Worm (Caenorhabditis elegans) whole organism, L4 larva: ENCODE results near the gene pfd-2.

Source experiments
- D1046.2 ChIP-seq: fragments of 200-800 bp; sonication (Bioruptor generic); IDR thresholded peaks from 2 replicates; pipeline ENCODE4 v1.3.6; 2022; ENCODE audit warnings: missing genetic modification characterization, missing compliant biosample characterization
- F44E2.7 ChIP-seq: fragments of 200-800 bp; sonication (Bioruptor generic); IDR thresholded peaks from 2 replicates; pipeline ENCODE4 v2.1.2; 2022; ENCODE audit warnings: missing genetic modification characterization, missing compliant biosample characterization
- T20F7.1 ChIP-seq: fragments of 200-800 bp; sonication (Bioruptor generic); optimal IDR thresholded peaks from 2 replicates; lab custom pipeline; 2018; ENCODE audit warnings: mild to moderate bottlenecking, missing genetic modification characterization, missing compliant biosample characterization
- Y75B8A.6 ChIP-seq: fragments of 200-800 bp; sonication (Bioruptor generic); IDR thresholded peaks from 2 replicates; pipeline ENCODE4 v1.3.6; 2022; ENCODE audit warnings: missing genetic modification reagents, missing genetic modification characterization, missing compliant biosample characterization
- aha-1 ChIP-seq: fragments of 150-350 bp; peaks from one replicate; lab custom pipeline; 2014; ENCODE audit warnings: missing biosample characterization, missing genetic modification characterization
- ama-1 ChIP-seq: fragments of 150-350 bp; optimal IDR thresholded peaks from 2 replicates; lab custom pipeline; 2014; ENCODE audit warnings: inconsistent platforms, mixed read lengths
- arid-1 ChIP-seq: fragments of 200-800 bp; sonication (Bioruptor generic); conservative IDR thresholded peaks from 2 replicates; pipeline ENCODE4 v1.3.6; 2022; ENCODE audit warnings: missing genetic modification reagents, missing genetic modification characterization, missing compliant biosample characterization
- ceh-44 ChIP-seq: fragments of 200-800 bp; sonication (Bioruptor generic); IDR thresholded peaks from 2 replicates; pipeline ENCODE4 v1.3.6; 2022; ENCODE audit warnings: missing genetic modification reagents, missing genetic modification characterization, missing compliant biosample characterization
- ces-1 ChIP-seq: fragments of 150-350 bp; sonication (generic microtip); optimal IDR thresholded peaks from 4 replicates; lab custom pipeline; 2014; ENCODE audit warnings: missing biosample characterization, missing genetic modification reagents, missing genetic modification characterization
- daf-19 ChIP-seq: fragments of 200-800 bp; sonication (Bioruptor generic); conservative IDR thresholded peaks from 2 replicates; pipeline ENCODE4 v1.3.6; 2022; ENCODE audit warnings: missing genetic modification characterization, missing compliant biosample characterization
- dve-1 ChIP-seq: sonication (generic microtip); optimal IDR thresholded peaks from 2 replicates; lab custom pipeline; 2017; ENCODE audit warnings: antibody characterized with exemption, mild to moderate bottlenecking, missing genetic modification characterization, missing compliant biosample characterization; ENCODE audit not compliant: insufficient read depth
- egl-27 ChIP-seq: sonication (generic microtip); optimal IDR thresholded peaks from 3 replicates; lab custom pipeline; 2017; ENCODE audit warnings: missing biosample characterization, missing genetic modification reagents, missing genetic modification characterization
- fkh-10 ChIP-seq: fragments of 150-350 bp; optimal IDR thresholded peaks from 2 replicates; lab custom pipeline; 2014; ENCODE audit warnings: missing biosample characterization, missing genetic modification reagents, missing genetic modification characterization
- lim-7 ChIP-seq: fragments of 200-800 bp; sonication (Bioruptor generic); IDR thresholded peaks from 2 replicates; pipeline ENCODE4 v1.3.6; 2022; ENCODE audit warnings: missing genetic modification characterization, missing compliant biosample characterization
- lin-38 ChIP-seq: fragments of 200-800 bp; sonication (Bioruptor generic); IDR thresholded peaks from 2 replicates; pipeline ENCODE4 v1.3.6; 2022; ENCODE audit warnings: missing genetic modification reagents, missing genetic modification characterization, missing compliant biosample characterization
- lsy-2 ChIP-seq, 2 experiments: fragments of 150-350 bp in 1 of 2; sonication (generic microtip) in 1 of 2; optimal IDR thresholded peaks; 2 replicates each; lab custom pipeline; 2014 to 2017; ENCODE audit warnings: missing biosample characterization in 2 of 2, missing genetic modification characterization in 2 of 2
- mdt-29 ChIP-seq: fragments of 200-800 bp; sonication (Bioruptor generic); IDR thresholded peaks from 2 replicates; pipeline ENCODE4 v1.3.6; 2022; ENCODE audit warnings: missing genetic modification reagents, missing genetic modification characterization, missing compliant biosample characterization
- mxl-2 ChIP-seq: fragments of 200-800 bp; sonication (Bioruptor generic); conservative IDR thresholded peaks from 2 replicates; pipeline ENCODE4 v1.3.6; 2022; ENCODE audit warnings: missing genetic modification reagents, missing genetic modification characterization, missing compliant biosample characterization
- nhr-10 ChIP-seq: fragments of 150-350 bp; optimal IDR thresholded peaks from 2 replicates; lab custom pipeline; 2014; ENCODE audit warnings: missing biosample characterization, missing genetic modification characterization
- nhr-102 ChIP-seq: sonication (generic microtip); optimal IDR thresholded peaks from 2 replicates; lab custom pipeline; 2016; ENCODE audit warnings: mild to moderate bottlenecking, missing genetic modification characterization, moderate library complexity, missing compliant biosample characterization
- nhr-111 ChIP-seq: fragments of 200-800 bp; sonication (Bioruptor generic); optimal IDR thresholded peaks from 2 replicates; lab custom pipeline; 2018; ENCODE audit warnings: mild to moderate bottlenecking, missing genetic modification characterization, missing compliant biosample characterization
- nhr-28 ChIP-seq: fragments of 150-350 bp; optimal IDR thresholded peaks from 2 replicates; lab custom pipeline; 2014; ENCODE audit warnings: missing biosample characterization, missing genetic modification characterization
- nhr-41 ChIP-seq: fragments of 200-800 bp; sonication (Bioruptor generic); IDR thresholded peaks from 2 replicates; pipeline ENCODE4 v1.3.6; 2022; ENCODE audit warnings: missing genetic modification reagents, missing genetic modification characterization, missing compliant biosample characterization
- rbr-2 ChIP-seq: sonication (generic microtip); optimal IDR thresholded peaks from 2 replicates; lab custom pipeline; 2016; ENCODE audit warnings: missing genotype, missing genetic modification characterization, missing compliant biosample characterization
- sdz-12 ChIP-seq: fragments of 200-800 bp; sonication (Bioruptor generic); optimal IDR thresholded peaks from 2 replicates; lab custom pipeline; 2018; ENCODE audit warnings: mild to moderate bottlenecking, missing genetic modification characterization, missing compliant biosample characterization
- snpc-1.2 ChIP-seq: fragments of 200-800 bp; sonication (Bioruptor generic); IDR thresholded peaks from 2 replicates; pipeline ENCODE4 v1.3.6; 2022; ENCODE audit warnings: missing genetic modification reagents, missing genetic modification characterization, missing compliant biosample characterization
- snpc-4 ChIP-seq: fragments of 150-350 bp; optimal IDR thresholded peaks from 2 replicates; lab custom pipeline; 2014; ENCODE audit warnings: missing biosample characterization, missing genetic modification characterization
- spr-1 ChIP-seq: sonication (generic microtip); optimal IDR thresholded peaks from 2 replicates; lab custom pipeline; 2016; ENCODE audit warnings: mild to moderate bottlenecking, missing genetic modification characterization, missing compliant biosample characterization
- tra-1 ChIP-seq: fragments of 200-800 bp; sonication (Bioruptor generic); IDR thresholded peaks from 2 replicates; pipeline ENCODE4 v1.3.6; 2022; ENCODE audit warnings: missing genetic modification reagents, missing genetic modification characterization, missing compliant biosample characterization
- unc-62 ChIP-seq, 3 experiments: fragments of 150-350 bp in 1 of 3; sonication (generic microtip); optimal IDR thresholded peaks in 2 of 3; peaks in 1 of 3; 1 replicate in 1 of 3; 2 replicates in 2 of 3; lab custom pipeline; 2014 to 2017; ENCODE audit warnings: missing biosample characterization in 3 of 3, missing genetic modification characterization in 3 of 3, missing genetic modification reagents in 3 of 3, missing genotype in 1 of 3
- zfp-2 ChIP-seq: sonication (generic microtip); optimal IDR thresholded peaks from 2 replicates; lab custom pipeline; 2016; ENCODE audit warnings: mild to moderate bottlenecking, missing genetic modification characterization, missing compliant biosample characterization
- zfp-3 ChIP-seq: fragments of 200-800 bp; sonication (Bioruptor generic); conservative IDR thresholded peaks from 2 replicates; pipeline ENCODE4 v1.3.6; 2022; ENCODE audit warnings: missing genetic modification reagents, missing genetic modification characterization, missing compliant biosample characterization

Gene pfd-2

ce11 chrII:4326420-4326819 is at the start of gene pfd-2:
pfd-2 (plus strand) TSS chrII:4326720.
- no peak for TF ChIP-seq spr-1 (tag; lab: Kevin White, UChicago)
- TF ChIP-seq zfp-2 (tag; lab: Kevin White, UChicago): no peak
- TF ChIP-seq sdz-12 (GFP tag; lab: Kevin White, UChicago): no peak

- TF ChIP-seq nhr-102 (tag; lab: Kevin White, UChicago) (no peak), snpc-1.2 (no peak), Y75B8A.6 (GFP tag; lab: Robert Waterston, UW) (no peak), mxl-2 (GFP tag; lab: Robert Waterston, UW) (no peak), ces-1 (GFP tag; lab: Kevin White, UChicago) (peak; percentile 70)
These were observed 49.6 kb upstream of the pfd-2 start for ce11 chrII:4276924-4277323.

ce11 chrII:4277639-4278038 is 48.9 kb upstream of the pfd-2 start:
- 0 out of 2 replicates have a peak, but pooled peaks have one; percentile 29 for TF ChIP-seq lim-7 (GFP tag; lab: Robert Waterston, UW)
- no peak for TF ChIP-seq dve-1 (tag; lab: Kevin White, UChicago)
- no peak for TF ChIP-seq tra-1 (GFP tag; lab: Robert Waterston, UW)
- no peak for TF ChIP-seq fkh-10 (GFP tag; lab: Kevin White, UChicago)
- TF ChIP-seq spr-1 (tag; lab: Kevin White, UChicago): no peak
- 0 out of 2 replicates have a peak, but pooled peaks have one; percentile 37 for TF ChIP-seq D1046.2 (GFP tag; lab: Robert Waterston, UW)
- TF ChIP-seq mdt-29 (GFP tag; lab: Robert Waterston, UW): no peak
- TF ChIP-seq lsy-2 (tag; optimal IDR thresholded peaks at IDR 0.05; lab: Kevin White, UChicago): no peak

- TF ChIP-seq nhr-10 (tag; lab: Kevin White, UChicago) (no peak), lin-38 (0 out of 2 replicates have a peak, but pooled peaks have one; percentile 18), unc-62 (GFP tag; optimal IDR thresholded peaks at IDR 0.05 in 1 of 2; lab: Kevin White, UChicago) (peak in 1 of 2 experiments; percentile 89), unc-62 (tag; optimal IDR thresholded peaks at IDR 0.05; lab: Kevin White, UChicago) (no peak)
These were observed 44.8 kb upstream of the pfd-2 start, which contains the start of gene C01F1.5 for ce11 chrII:4281743-4282142. C01F1.5 (minus strand) TSS chrII:4281845.

- TF ChIP-seq daf-19 (GFP tag; lab: Robert Waterston, UW): no peak
- TF ChIP-seq lsy-2 (tag; optimal IDR thresholded peaks at IDR 0.05; lab: Kevin White, UChicago): no peak
- no peak for TF ChIP-seq arid-1
- TF ChIP-seq ceh-44 (GFP tag; lab: Robert Waterston, UW): no peak
- no peak for TF ChIP-seq nhr-28
- TF ChIP-seq nhr-102 (tag; lab: Kevin White, UChicago): no peak
- TF ChIP-seq nhr-111 (GFP tag; lab: Kevin White, UChicago): no peak
- no peak for TF ChIP-seq aha-1 (tag; lab: Kevin White, UChicago)
- no peak for TF ChIP-seq zfp-3
- TF ChIP-seq snpc-4: no peak
- TF ChIP-seq T20F7.1 (GFP tag; lab: Kevin White, UChicago): no peak
- no peak for TF ChIP-seq F44E2.7
- no peak for TF ChIP-seq nhr-41
- TF ChIP-seq ama-1: no peak
- no peak for TF ChIP-seq mdt-29 (GFP tag; lab: Robert Waterston, UW)
- no peak for TF ChIP-seq rbr-2 (tag; lab: Kevin White, UChicago)
- no peak for TF ChIP-seq egl-27 (tag; lab: Kevin White, UChicago)
- no peak for TF ChIP-seq nhr-10 (tag; lab: Kevin White, UChicago)
These were observed 42.0 kb upstream of the pfd-2 start for ce11 chrII:4284305-4285193.
